Fruit fly (Drosophila melanogaster) whole organism, prepupa: ENCODE data around the gene CG5171.
A peak's percentile ranks its signal among the peaks of the same experiment; 100 is the strongest.

Experiments
- Blimp-1 ChIP-seq: fragments of 200-800 bp; sonication (Bioruptor generic); optimal IDR thresholded peaks from 3 replicates; lab custom pipeline; 2017; ENCODE audit warnings: missing biosample characterization, missing genetic modification characterization, mild to moderate bottlenecking, moderate library complexity, missing genetic modification reagents
- CG10631 ChIP-seq: fragments of 200-800 bp; sonication (Bioruptor generic); optimal IDR thresholded peaks from 2 replicates; lab custom pipeline; 2016; ENCODE audit warnings: missing biosample characterization, missing genetic modification characterization
- CG10669 ChIP-seq: fragments of 200-800 bp; sonication (Bioruptor generic); optimal IDR thresholded peaks from 3 replicates; lab custom pipeline; 2018; ENCODE audit warnings: missing biosample characterization, mild to moderate bottlenecking, missing genetic modification characterization, moderate library complexity
- CG11294 ChIP-seq: fragments of 200-800 bp; sonication (Bioruptor generic); IDR thresholded peaks from 2 replicates; pipeline ENCODE4 v1.3.6; 2022; ENCODE audit warnings: missing biosample characterization, missing genetic modification characterization
- CG11762 ChIP-seq: fragments of 200-800 bp; sonication (Bioruptor generic); optimal IDR thresholded peaks from 3 replicates; lab custom pipeline; 2016; ENCODE audit warnings: missing biosample characterization, missing genetic modification characterization; ENCODE audit not compliant: insufficient read depth
- CG11902 ChIP-seq: fragments of 200-800 bp; sonication (Bioruptor generic); optimal IDR thresholded peaks from 3 replicates; lab custom pipeline; 2016; ENCODE audit warnings: missing biosample characterization, missing genetic modification characterization
- CG15336 ChIP-seq: fragments of 200-800 bp; sonication (Bioruptor generic); IDR thresholded peaks from 2 replicates; pipeline ENCODE4 v1.3.6; 2022; ENCODE audit warnings: missing biosample characterization, missing genetic modification characterization
- CG16779 ChIP-seq: fragments of 200-800 bp; sonication (Bioruptor generic); optimal IDR thresholded peaks from 3 replicates; lab custom pipeline; 2017; ENCODE audit warnings: missing biosample characterization, mild to moderate bottlenecking, missing genetic modification characterization
- CG3032 ChIP-seq: fragments of 200-800 bp; optimal IDR thresholded peaks from 2 replicates; lab custom pipeline; 2019; ENCODE audit warnings: missing biosample characterization, mild to moderate bottlenecking, missing genetic modification characterization, moderate library complexity
- CG31627 ChIP-seq: fragments of 200-800 bp; sonication (Bioruptor generic); optimal IDR thresholded peaks from 3 replicates; lab custom pipeline; 2016; ENCODE audit warnings: missing biosample characterization, missing genetic modification characterization
- CG32006 ChIP-seq: fragments of 200-800 bp; sonication (Bioruptor generic); optimal IDR thresholded peaks from 3 replicates; lab custom pipeline; 2017; ENCODE audit warnings: missing biosample characterization, mild to moderate bottlenecking, missing genetic modification characterization
- CG34406 ChIP-seq: fragments of 200-800 bp; sonication (Bioruptor generic); optimal IDR thresholded peaks from 3 replicates; lab custom pipeline; 2016; ENCODE audit warnings: missing biosample characterization, missing genetic modification characterization
- CG3919 ChIP-seq: fragments of 200-800 bp; sonication (Bioruptor generic); optimal IDR thresholded peaks from 3 replicates; lab custom pipeline; 2016; ENCODE audit warnings: missing biosample characterization, missing genetic modification characterization
- CG4318 ChIP-seq: fragments of 200-800 bp; sonication (Bioruptor generic); optimal IDR thresholded peaks from 3 replicates; lab custom pipeline; 2017; ENCODE audit warnings: missing biosample characterization, mild to moderate bottlenecking, missing genetic modification characterization
- CG6163 ChIP-seq: fragments of 200-800 bp; sonication (Bioruptor generic); IDR thresholded peaks from 3 replicates; pipeline ENCODE4 v1.3.6; 2022; ENCODE audit warnings: missing biosample characterization, missing genetic modification characterization
- CG6792 ChIP-seq: fragments of 200-800 bp; sonication (Bioruptor generic); optimal IDR thresholded peaks from 3 replicates; lab custom pipeline; 2016; ENCODE audit warnings: missing biosample characterization, missing genetic modification characterization
- CG6808 ChIP-seq: fragments of 200-800 bp; sonication (Bioruptor generic); optimal IDR thresholded peaks from 3 replicates; lab custom pipeline; 2017; ENCODE audit warnings: missing biosample characterization, missing genetic modification characterization, mild to moderate bottlenecking, moderate library complexity, missing genetic modification reagents
- CG7368 ChIP-seq: fragments of 200-800 bp; sonication (Bioruptor generic); optimal IDR thresholded peaks from 3 replicates; lab custom pipeline; 2016; ENCODE audit warnings: missing biosample characterization, missing genetic modification characterization
- CG8319 ChIP-seq: fragments of 200-800 bp; sonication (Bioruptor generic); optimal IDR thresholded peaks from 3 replicates; lab custom pipeline; 2016; ENCODE audit warnings: missing biosample characterization, missing genetic modification characterization
- CG8632 ChIP-seq: fragments of 200-800 bp; sonication (Bioruptor generic); optimal IDR thresholded peaks from 3 replicates; lab custom pipeline; 2016; ENCODE audit warnings: missing biosample characterization, missing genetic modification characterization
- Eip75B ChIP-seq: fragments of 200-800 bp; sonication (Bioruptor generic); optimal IDR thresholded peaks from 3 replicates; lab custom pipeline; 2016; ENCODE audit warnings: missing biosample characterization, missing genetic modification characterization
- Eip78C ChIP-seq: fragments of 200-800 bp; sonication (Bioruptor generic); peaks from one replicate; lab custom pipeline; 2016; ENCODE audit warnings: missing biosample characterization, missing genetic modification characterization
- Eip93F ChIP-seq: fragments of 200-800 bp; sonication (Bioruptor generic); optimal IDR thresholded peaks from 2 replicates; lab custom pipeline; 2016; ENCODE audit warnings: missing biosample characterization, mild to moderate bottlenecking, missing genetic modification characterization
- Ets21C ChIP-seq: fragments of 200-800 bp; sonication (Bioruptor generic); optimal IDR thresholded peaks from 3 replicates; lab custom pipeline; 2016; ENCODE audit warnings: missing biosample characterization, missing genetic modification characterization
- Ets96B ChIP-seq: fragments of 200-800 bp; optimal IDR thresholded peaks from 2 replicates; lab custom pipeline; 2019; ENCODE audit warnings: missing biosample characterization, mild to moderate bottlenecking, missing genetic modification characterization, moderate library complexity
- Gug ChIP-seq: fragments of 200-800 bp; sonication (Bioruptor generic); IDR thresholded peaks from 2 replicates; pipeline ENCODE4 v1.3.6; 2022; ENCODE audit warnings: missing biosample characterization, missing genetic modification characterization
- Hr38 ChIP-seq: sonication (Bioruptor generic); optimal IDR thresholded peaks from 2 replicates; lab custom pipeline; 2016; ENCODE audit warnings: missing biosample characterization, missing genetic modification characterization
- Hr39 ChIP-seq: fragments of 200-800 bp; sonication (Bioruptor generic); optimal IDR thresholded peaks from 2 replicates; lab custom pipeline; 2016; ENCODE audit warnings: missing biosample characterization, missing genetic modification characterization
- Lpt ChIP-seq: fragments of 200-800 bp; sonication (Bioruptor generic); optimal IDR thresholded peaks from 3 replicates; lab custom pipeline; 2016; ENCODE audit warnings: missing biosample characterization, missing genetic modification characterization
- Met ChIP-seq: fragments of 200-800 bp; sonication (Bioruptor generic); optimal IDR thresholded peaks from 3 replicates; lab custom pipeline; 2016; ENCODE audit warnings: missing biosample characterization, missing genetic modification characterization
- Smox ChIP-seq: fragments of 200-800 bp; sonication (Bioruptor generic); optimal IDR thresholded peaks from 3 replicates; lab custom pipeline; 2016; ENCODE audit warnings: missing biosample characterization, missing genetic modification characterization
- Sox14 ChIP-seq: fragments of 200-800 bp; sonication (Bioruptor generic); optimal IDR thresholded peaks from 3 replicates; lab custom pipeline; 2016; ENCODE audit warnings: missing biosample characterization, missing genetic modification characterization
- Sox15 ChIP-seq: fragments of 200-800 bp; sonication (Bioruptor generic); optimal IDR thresholded peaks from 3 replicates; lab custom pipeline; 2016; ENCODE audit warnings: missing biosample characterization, missing genetic modification characterization
- achi ChIP-seq: fragments of 200-800 bp; sonication (Bioruptor generic); optimal IDR thresholded peaks from 3 replicates; lab custom pipeline; 2016; ENCODE audit warnings: missing biosample characterization, missing genetic modification characterization
- acj6 ChIP-seq: fragments of 200-800 bp; sonication (Bioruptor generic); optimal IDR thresholded peaks from 3 replicates; lab custom pipeline; 2016; ENCODE audit warnings: missing biosample characterization, missing genetic modification characterization
- dac ChIP-seq: fragments of 200-800 bp; sonication (Bioruptor generic); optimal IDR thresholded peaks from 2 replicates; lab custom pipeline; 2017; ENCODE audit warnings: missing biosample characterization, mild to moderate bottlenecking, missing genetic modification characterization
- dsx ChIP-seq: fragments of 200-800 bp; optimal IDR thresholded peaks from 3 replicates; lab custom pipeline; 2019; ENCODE audit warnings: missing biosample characterization, mild to moderate bottlenecking, missing genetic modification characterization, moderate library complexity; ENCODE audit not compliant: poor library complexity, severe bottlenecking
- esn ChIP-seq: fragments of 200-800 bp; sonication (Bioruptor generic); optimal IDR thresholded peaks from 2 replicates; lab custom pipeline; 2016; ENCODE audit warnings: missing biosample characterization, mild to moderate bottlenecking, missing genetic modification characterization, moderate library complexity
- fd85E ChIP-seq: fragments of 200-800 bp; sonication (Bioruptor generic); optimal IDR thresholded peaks from 3 replicates; lab custom pipeline; 2016; ENCODE audit warnings: missing biosample characterization, missing genetic modification characterization
- fkh ChIP-seq: fragments of 200-800 bp; sonication (Bioruptor generic); optimal IDR thresholded peaks from 3 replicates; lab custom pipeline; 2017; ENCODE audit warnings: missing biosample characterization, mild to moderate bottlenecking, missing genetic modification characterization, moderate library complexity
- lz ChIP-seq: fragments of 200-800 bp; sonication (Bioruptor generic); optimal IDR thresholded peaks from 3 replicates; lab custom pipeline; 2016; ENCODE audit warnings: missing biosample characterization, missing genetic modification characterization
- net ChIP-seq: fragments of 200-800 bp; sonication (Bioruptor generic); optimal IDR thresholded peaks from 3 replicates; lab custom pipeline; 2016; ENCODE audit warnings: missing biosample characterization, missing genetic modification characterization
- pdm3 ChIP-seq: fragments of 200-800 bp; sonication (Bioruptor generic); optimal IDR thresholded peaks from 3 replicates; lab custom pipeline; 2016; ENCODE audit warnings: missing biosample characterization, missing genetic modification characterization
- salr ChIP-seq, 2 experiments: fragments of 200-800 bp; sonication (Bioruptor generic); optimal IDR thresholded peaks; 3 replicates each; lab custom pipeline; 2016 to 2018; ENCODE audit warnings: missing biosample characterization in 2 of 2, missing genetic modification characterization in 2 of 2, mild to moderate bottlenecking in 1 of 2
- svp ChIP-seq: fragments of 200-800 bp; sonication (Bioruptor generic); peaks from one replicate; lab custom pipeline; 2016; ENCODE audit warnings: missing biosample characterization, missing genetic modification characterization
- vri ChIP-seq: fragments of 200-800 bp; sonication (Bioruptor generic); optimal IDR thresholded peaks from 3 replicates; lab custom pipeline; 2016; ENCODE audit warnings: missing biosample characterization, mild to moderate bottlenecking, missing genetic modification characterization

The CG5171 gene

dm6 chr2L:7423333-7423895 is 22.3 kb downstream of the CG5171 start (continued):
- TF ChIP-seq Ets96B (peak; percentile 82), CG31627 (GFP tag; lab: Kevin White, UChicago) (peak; percentile 53), Eip75B (GFP tag; lab: Kevin White, UChicago) (peak; percentile 64), Lpt (GFP tag; lab: Kevin White, UChicago) (peak; percentile 73), CG11762 (GFP tag; lab: Kevin White, UChicago) (peak; percentile 71), vri (GFP tag; lab: Kevin White, UChicago) (peak; percentile 66), dsx (GFP tag; lab: Kevin White, UChicago) (peak; percentile 79), Eip93F (peak; percentile 79), CG8632 (GFP tag; lab: Kevin White, UChicago) (peak; percentile 63), CG7368 (GFP tag; lab: Kevin White, UChicago) (peak; percentile 63), lz (GFP tag; lab: Kevin White, UChicago) (peak; percentile 64), dac (peak; percentile 41), CG32006 (peak; percentile 29), Gug (GFP tag; lab: Robert Waterston, UW) (peak; percentile 37), Hr38 (GFP tag; lab: Kevin White, UChicago) (peak; percentile 1), CG3919 (GFP tag; lab: Kevin White, UChicago) (peak; percentile 73), svp (peak; percentile 86), CG6808 (GFP tag; lab: Kevin White, UChicago) (peak; percentile 57), fkh (no peak), Sox14 (GFP tag; lab: Kevin White, UChicago) (peak; percentile 68), CG3032 (tag; lab: Kevin White, UChicago) (peak; percentile 76), CG16779 (peak; percentile 59), CG11294 (GFP tag; lab: Robert Waterston, UW) (peak; percentile 60; the same call in 1 of the 2 replicates), CG10669 (GFP tag; lab: Kevin White, UChicago) (peak; percentile 65), Met (GFP tag; lab: Kevin White, UChicago) (peak; percentile 79), pdm3 (GFP tag; lab: Kevin White, UChicago) (peak; percentile 58), esn (GFP tag; lab: Kevin White, UChicago) (peak; percentile 63), Blimp-1 (peak; percentile 14)
- TF ChIP-seq, all 60 proteins: peak for 58

dm6 chr2L:7424282-7424905 is 23.3 kb downstream of the CG5171 start:
- TF ChIP-seq CG4318 (GFP tag; lab: Kevin White, UChicago) (peak; percentile 43), dsx (GFP tag; lab: Kevin White, UChicago) (no peak), CG10631 (peak; percentile 69), pdm3 (GFP tag; lab: Kevin White, UChicago) (peak; percentile 61), CG6808 (GFP tag; lab: Kevin White, UChicago) (peak; percentile 11), Ets21C (no peak), CG3032 (tag; lab: Kevin White, UChicago) (peak; percentile 53), CG34406 (GFP tag; lab: Kevin White, UChicago) (no peak), fd85E (GFP tag; lab: Kevin White, UChicago) (no peak), Gug (GFP tag; lab: Robert Waterston, UW) (0 out of 2 replicates have a peak, but pooled peaks have one; percentile 17), Hr38 (GFP tag; lab: Kevin White, UChicago) (no peak), CG6163 (GFP tag; lab: Robert Waterston, UW) (peak; percentile 57), Eip78C (GFP tag; lab: Kevin White, UChicago) (peak; percentile 87), Ets96B (peak; percentile 36), CG15336 (peak; percentile 63), Hr39 (GFP tag; lab: Kevin White, UChicago) (peak; percentile 64), CG6792 (GFP tag; lab: Kevin White, UChicago) (peak; percentile 36), svp (peak; percentile 80), Met (GFP tag; lab: Kevin White, UChicago) (peak; percentile 31), Lpt (GFP tag; lab: Kevin White, UChicago) (no peak), fkh (no peak), CG7368 (GFP tag; lab: Kevin White, UChicago) (no peak), acj6 (GFP tag; lab: Kevin White, UChicago) (peak; percentile 40), achi (peak; percentile 24), Sox15 (GFP tag; lab: Kevin White, UChicago) (peak; percentile 31), lz (GFP tag; lab: Kevin White, UChicago) (peak; percentile 50), Smox (GFP tag; lab: Kevin White, UChicago) (peak; percentile 13), net (GFP tag; lab: Kevin White, UChicago) (peak; percentile 52), CG8319 (peak; percentile 4), Blimp-1 (no peak), CG11902 (GFP tag; lab: Kevin White, UChicago) (no peak), CG8632 (GFP tag; lab: Kevin White, UChicago) (peak; percentile 43), CG11294 (GFP tag; lab: Robert Waterston, UW) (no peak), salr (GFP tag; optimal IDR thresholded peaks at IDR 0.05; lab: Kevin White, UChicago) (peak in 1 of 2 experiments; percentile 60), CG31627 (GFP tag; lab: Kevin White, UChicago) (peak; percentile 55)
